Worm (Caenorhabditis elegans) whole organism, dauer: ENCODE results near the gene ani-2.

Experiments
- unc-62 ChIP-seq: sonication (generic microtip); optimal IDR thresholded peaks from 2 replicates; lab custom pipeline; 2017; ENCODE audit warnings: missing biosample characterization, missing genetic modification reagents, missing genetic modification characterization

The ani-2 gene

ce11 chrII:6347341-6348118, 17.6 kb downstream of the ani-2 start, which contains the start of gene lgg-1:
Gene lgg-1, minus strand, starts transcription at chrII:6347719.
- TF ChIP-seq unc-62 (GFP tag; lab: Kevin White, UChicago) = no peak

ce11 chrII:6346551-6347079, 18.6 kb downstream of the ani-2 start:
- TF ChIP-seq unc-62 (GFP tag; lab: Kevin White, UChicago) = no peak

ce11 chrII:6345195-6346158, 19.7 kb downstream of the ani-2 start, which contains the start of gene C32D5.8:
Gene C32D5.8, minus strand, starts transcription at chrII:6345964.
- no peak for TF ChIP-seq unc-62 (GFP tag; lab: Kevin White, UChicago)

ce11 chrII:6344513-6344912, 20.7 kb downstream of the ani-2 start:
- no peak for TF ChIP-seq unc-62 (GFP tag; lab: Kevin White, UChicago)

ce11 chrII:6343893-6344292, 21.3 kb downstream of the ani-2 start, which contains the start of gene txt-18:
Gene txt-18, plus strand, starts transcription at chrII:6344072.
- no peak for TF ChIP-seq unc-62 (GFP tag; lab: Kevin White, UChicago)

ce11 chrII:6342455-6342854, 22.7 kb downstream of the ani-2 start:
- no peak for TF ChIP-seq unc-62 (GFP tag; lab: Kevin White, UChicago)

- TF ChIP-seq unc-62 (GFP tag; lab: Kevin White, UChicago) = no peak
Observed at ce11 chrII:6341076-6341475, 24.1 kb downstream of the ani-2 start.

- no peak for TF ChIP-seq unc-62 (GFP tag; lab: Kevin White, UChicago)
Observed at ce11 chrII:6339948-6340347, 25.2 kb downstream of the ani-2 start, which contains the start of gene C32D5.7. Gene C32D5.7, minus strand, starts transcription at chrII:6340048.

- no peak for TF ChIP-seq unc-62 (GFP tag; lab: Kevin White, UChicago)
Observed at ce11 chrII:6339511-6339910, 25.7 kb downstream of the ani-2 start.

- TF ChIP-seq unc-62 (GFP tag; lab: Kevin White, UChicago) = no peak
Observed at ce11 chrII:6335358-6335757, 29.8 kb downstream of the ani-2 start, which contains the start of gene C32D5.14. Gene C32D5.14, plus strand, starts transcription at chrII:6335488.

ce11 chrII:6334745-6335260, 30.4 kb downstream of the ani-2 start:
- no peak for TF ChIP-seq unc-62 (GFP tag; lab: Kevin White, UChicago)

ce11 chrII:6333887-6334286, 31.3 kb downstream of the ani-2 start, which contains the start of gene ttc-39B:
Gene ttc-39B, minus strand, starts transcription at chrII:6333987.
- TF ChIP-seq unc-62 (GFP tag; lab: Kevin White, UChicago) = no peak

ce11 chrII:6331222-6331830, 33.8 kb downstream of the ani-2 start, which contains the start of gene set-4:
Gene set-4, minus strand, starts transcription at chrII:6331341.
- TF ChIP-seq unc-62 (GFP tag; lab: Kevin White, UChicago) = no peak

- TF ChIP-seq unc-62 (GFP tag; lab: Kevin White, UChicago) = no peak
Observed at ce11 chrII:6328672-6329071, 36.5 kb downstream of the ani-2 start.

ce11 chrII:6327317-6327716, 37.9 kb downstream of the ani-2 start:
- no peak for TF ChIP-seq unc-62 (GFP tag; lab: Kevin White, UChicago)
